ENCODE assay signal across 3 fruit fly cellular contexts in the genomic region with DNA sequence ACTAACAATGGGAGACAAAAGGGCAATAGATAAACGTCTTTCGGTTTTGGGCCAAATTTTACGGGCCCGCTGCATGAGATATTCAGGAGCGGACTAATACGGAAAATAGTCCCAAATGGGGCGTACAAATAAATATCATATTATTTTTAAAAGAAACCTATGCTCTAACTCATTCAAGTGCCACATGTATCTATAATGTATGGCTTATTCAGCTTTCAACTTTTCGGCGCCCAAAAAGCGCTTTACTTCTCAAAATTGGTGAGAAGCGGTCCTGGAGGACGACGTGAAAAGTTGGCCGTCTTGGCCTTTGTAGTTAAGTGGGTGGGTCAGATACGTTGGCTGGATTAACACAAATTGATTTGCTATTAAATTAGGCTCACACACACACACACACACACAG.
TF ChIP-seq lines count a peak whose summit lies in the region.

No protein-coding gene starts in this region.

- TF ChIP-seq CTCF in whole organism, embryonic (GFP tag; optimal IDR thresholded peaks at IDR 0.05; lab: Kevin White, UChicago): no peak

TF ChIP-seq in whole organism, embryonic, 481 proteins besides CTCF, POLR2A, EP300 and RAD21 (continues in another document):
- TF ChIP-seq CG1024 (GFP tag; IDR thresholded peaks at IDR 0.05; lab: Robert Waterston, UW): no peak
- TF ChIP-seq dysf (GFP tag; IDR thresholded peaks at IDR 0.05; lab: Robert Waterston, UW): peak; percentile 20; the same call in 1 of the 3 replicates
- TF ChIP-seq da (GFP tag; optimal IDR thresholded peaks at IDR 0.05; lab: Kevin White, UChicago): no peak
- TF ChIP-seq CG31224 (GFP tag; IDR thresholded peaks at IDR 0.05; lab: Robert Waterston, UW): no peak
- no peak for TF ChIP-seq nmo (GFP tag; optimal IDR thresholded peaks at IDR 0.05; lab: Kevin White, UChicago)
- no peak for TF ChIP-seq caup (GFP tag; optimal IDR thresholded peaks at IDR 0.05; lab: Kevin White, UChicago; ENCODE audit: severe bottlenecking)
- no peak for TF ChIP-seq MESR4 (GFP tag; optimal IDR thresholded peaks at IDR 0.05; lab: Kevin White, UChicago)
- no peak for TF ChIP-seq CG6654 (GFP tag; optimal IDR thresholded peaks at IDR 0.05; lab: Kevin White, UChicago)
- no peak for TF ChIP-seq Max (GFP tag; optimal IDR thresholded peaks at IDR 0.05; lab: Kevin White, UChicago)
- TF ChIP-seq CG18599 (GFP tag; optimal IDR thresholded peaks at IDR 0.05; lab: Kevin White, UChicago): no peak
- TF ChIP-seq CG8765 (GFP tag; IDR thresholded peaks at IDR 0.05; lab: Robert Waterston, UW): no peak
- TF ChIP-seq H15 (GFP tag; IDR thresholded peaks at IDR 0.05; lab: Robert Waterston, UW): 0 out of 3 replicates have a peak, but pooled peaks have one; percentile 20
- no peak for TF ChIP-seq Hr39 (optimal IDR thresholded peaks at IDR 0.05; lab: Kevin White, UChicago)
- no peak for TF ChIP-seq CG17385 (GFP tag; optimal IDR thresholded peaks at IDR 0.05; lab: Kevin White, UChicago)
- no peak for TF ChIP-seq chn (GFP tag; optimal IDR thresholded peaks at IDR 0.05; lab: Kevin White, UChicago)
- TF ChIP-seq CG3726 (GFP tag; IDR thresholded peaks at IDR 0.05; lab: Robert Waterston, UW): no peak
- TF ChIP-seq NC2β (GFP tag; optimal IDR thresholded peaks at IDR 0.05; lab: Kevin White, UChicago): no peak
- TF ChIP-seq Asciz (GFP tag; optimal IDR thresholded peaks at IDR 0.05; lab: Kevin White, UChicago): no peak
- TF ChIP-seq run (tag; optimal IDR thresholded peaks at IDR 0.05; lab: Kevin White, UChicago): no peak
- no peak for TF ChIP-seq CG4424 (GFP tag; optimal IDR thresholded peaks at IDR 0.05; lab: Kevin White, UChicago)
- no peak for TF ChIP-seq gt (GFP tag; IDR thresholded peaks at IDR 0.05; lab: Robert Waterston, UW)
- no peak for TF ChIP-seq her (GFP tag; optimal IDR thresholded peaks at IDR 0.05; lab: Kevin White, UChicago)
- 0 out of 3 replicates have a peak, but pooled peaks have one; percentile 28 for TF ChIP-seq CG11093 (GFP tag; IDR thresholded peaks at IDR 0.05; lab: Robert Waterston, UW)
- no peak for TF ChIP-seq CG3407 (GFP tag; optimal IDR thresholded peaks at IDR 0.05; lab: Kevin White, UChicago)
- no peak for TF ChIP-seq Bteb2 (GFP tag; optimal IDR thresholded peaks at IDR 0.05; lab: Kevin White, UChicago)
- TF ChIP-seq CG10462 (GFP tag; optimal IDR thresholded peaks at IDR 0.05; lab: Kevin White, UChicago): no peak
- TF ChIP-seq CG33557 (GFP tag; optimal IDR thresholded peaks at IDR 0.05; lab: Kevin White, UChicago): no peak
- TF ChIP-seq CG1602 (GFP tag; optimal IDR thresholded peaks at IDR 0.05; lab: Kevin White, UChicago): no peak
- no peak for TF ChIP-seq CG14710 (tag; optimal IDR thresholded peaks at IDR 0.05; lab: Kevin White, UChicago)
- TF ChIP-seq CG7786 (GFP tag; optimal IDR thresholded peaks at IDR 0.05; lab: Kevin White, UChicago): no peak

TF ChIP-seq in whole organism, pupa, 21 proteins besides CTCF, POLR2A, EP300 and RAD21:
- TF ChIP-seq fd96Ca (GFP tag; IDR thresholded peaks at IDR 0.05; lab: Robert Waterston, UW) (0 out of 3 replicates have a peak, but pooled peaks have one; percentile 13), EcR (GFP tag; optimal IDR thresholded peaks at IDR 0.05; lab: Kevin White, UChicago) (no peak)

TF ChIP-seq in whole organism, wandering third instar larva, 38 proteins besides CTCF, POLR2A, EP300 and RAD21:
- peak; percentile 2 for TF ChIP-seq Dfd (GFP tag; optimal IDR thresholded peaks at IDR 0.05; lab: Kevin White, UChicago)
- no peak for TF ChIP-seq Hr83 (GFP tag; optimal IDR thresholded peaks at IDR 0.05; lab: Kevin White, UChicago; ENCODE audit: poor library complexity, severe bottlenecking)
TF ChIP-seq in whole organism, wandering third instar larva: peak in this region for 1.
